Fruit fly (Drosophila melanogaster) whole organism, wandering third instar larva: ENCODE measurements around the gene CG43799.

Experiments used
- Abd-B ChIP-seq: fragments of >200 bp; optimal IDR thresholded peaks from 2 replicates; lab custom pipeline; 2017; ENCODE audit warnings: missing biosample characterization, missing genetic modification characterization
- CG9705 ChIP-seq: fragments of 200-800 bp; sonication (Bioruptor generic); optimal IDR thresholded peaks from 2 replicates; lab custom pipeline; 2018; ENCODE audit warnings: missing biosample characterization, mild to moderate bottlenecking, missing genetic modification characterization
- HLH106 ChIP-seq: fragments of 200-800 bp; optimal IDR thresholded peaks from 3 replicates; lab custom pipeline; 2019; ENCODE audit warnings: missing biosample characterization, mild to moderate bottlenecking, missing genetic modification characterization, moderate library complexity
- Hr78 ChIP-seq: fragments of >200 bp; optimal IDR thresholded peaks from 2 replicates; lab custom pipeline; 2017; ENCODE audit warnings: missing biosample characterization, missing genetic modification characterization
- OdsH ChIP-seq: fragments of 200-800 bp; sonication (Bioruptor generic); optimal IDR thresholded peaks from 2 replicates; lab custom pipeline; 2016; ENCODE audit warnings: missing biosample characterization, mild to moderate bottlenecking, missing genetic modification characterization
- Sp1 ChIP-seq: fragments of 200-800 bp; sonication (Bioruptor generic); optimal IDR thresholded peaks from 3 replicates; lab custom pipeline; 2019; ENCODE audit warnings: missing biosample characterization, mild to moderate bottlenecking, missing genetic modification characterization, moderate library complexity
- Vsx2 ChIP-seq: fragments of 200-300, 225-300 bp; sonication (Bioruptor generic); optimal IDR thresholded peaks from 2 replicates; lab custom pipeline; 2018; ENCODE audit warnings: missing biosample characterization, missing genetic modification characterization; ENCODE audit not compliant: partially characterized antibody
- dl ChIP-seq, 2 experiments: fragments of 175-275, 200-275 bp in 1 of 2; fragments of 200-275 bp in 1 of 2; sonication (Bioruptor generic); optimal IDR thresholded peaks; lab custom pipeline; 2018; ENCODE audit warnings: mild to moderate bottlenecking in 2 of 2, missing biosample characterization in 2 of 2, missing genetic modification characterization in 2 of 2, moderate library complexity in 2 of 2; ENCODE audit not compliant: partially characterized antibody in 2 of 2, insufficient read depth in 1 of 2
- fru ChIP-seq: fragments of 200-800 bp; sonication (Bioruptor generic); optimal IDR thresholded peaks from 3 replicates; lab custom pipeline; 2016; ENCODE audit warnings: missing biosample characterization, mild to moderate bottlenecking, missing genetic modification characterization
- jim ChIP-seq: fragments of 175-275, 200-325 bp; sonication (Bioruptor generic); optimal IDR thresholded peaks from 2 replicates; lab custom pipeline; 2016; ENCODE audit warnings: missing biosample characterization, mild to moderate bottlenecking, missing genetic modification characterization
- lola ChIP-seq: fragments of >200 bp; optimal IDR thresholded peaks from 2 replicates; lab custom pipeline; 2017; ENCODE audit warnings: missing biosample characterization, missing genetic modification characterization
- pan ChIP-seq: fragments of >200 bp; optimal IDR thresholded peaks from 2 replicates; lab custom pipeline; 2017
- usp ChIP-seq: fragments of >200 bp; optimal IDR thresholded peaks from 2 replicates; lab custom pipeline; 2017; ENCODE audit warnings: missing biosample characterization, missing genetic modification characterization
- woc ChIP-seq: sonication (Bioruptor generic); optimal IDR thresholded peaks from 2 replicates; lab custom pipeline; 2016; ENCODE audit warnings: missing biosample characterization, mild to moderate bottlenecking, missing genetic modification characterization

dm6 chr2L:7213532-7213931 is 14.0 kb upstream of the CG43799 start:
- TF ChIP-seq pan (lab: Kevin White, UChicago) = no peak
- TF ChIP-seq Vsx2 (GFP tag; lab: Kevin White, UChicago) = no peak
- no peak for TF ChIP-seq jim (GFP tag; lab: Kevin White, UChicago)
- no peak for TF ChIP-seq Sp1
- TF ChIP-seq Hr78 = no peak
- no peak for TF ChIP-seq fru
- no peak for TF ChIP-seq HLH106 (tag; lab: Kevin White, UChicago)
- TF ChIP-seq woc (GFP tag; lab: Kevin White, UChicago) = no peak
- no peak for TF ChIP-seq Abd-B (GFP tag; lab: Kevin White, UChicago)
- no peak for TF ChIP-seq lola
- no peak for TF ChIP-seq usp (GFP tag; lab: Kevin White, UChicago)
- no peak for TF ChIP-seq OdsH (GFP tag; lab: Kevin White, UChicago)
- no peak for TF ChIP-seq CG9705
- no peak for TF ChIP-seq dl (GFP tag; optimal IDR thresholded peaks at IDR 0.05; lab: Kevin White, UChicago; ENCODE audit: insufficient read depth in 1 of 2, partially characterized antibody in 2 of 2)
